Fruit fly (Drosophila melanogaster): Measurements from ENCODE around the gene CG4025.

dm6 chrX:2080367-2080927 is 3.7 kb downstream of the CG4025 start, which contains the start of the genes CG16903 and Unc-76:
- TF ChIP-seq OdsH (GFP tag; optimal IDR thresholded peaks at IDR 0.05), result no peak
- TF ChIP-seq Smox (GFP tag; optimal IDR thresholded peaks at IDR 0.05), result no peak
- no peak for TF ChIP-seq CG6276 (GFP tag; optimal IDR thresholded peaks at IDR 0.05)
- no peak for TF ChIP-seq CG8319 (GFP tag; optimal IDR thresholded peaks at IDR 0.05)
- TF ChIP-seq salr (GFP tag; optimal IDR thresholded peaks at IDR 0.05), result peak in 1 of 2 experiments; percentile 2
- no peak for TF ChIP-seq Hr4 (GFP tag; optimal IDR thresholded peaks at IDR 0.05)
- no peak for TF ChIP-seq CG11902 (GFP tag; optimal IDR thresholded peaks at IDR 0.05)
- no peak for TF ChIP-seq Gug (GFP tag; IDR thresholded peaks at IDR 0.05)
- no peak for TF ChIP-seq fd85E (GFP tag; optimal IDR thresholded peaks at IDR 0.05)
- no peak for TF ChIP-seq Eip93F (GFP tag; optimal IDR thresholded peaks at IDR 0.05)
- TF ChIP-seq fd59A (GFP tag; optimal IDR thresholded peaks at IDR 0.05), result no peak
